Fruit fly (Drosophila melanogaster) whole organism, embryonic: Measurements from ENCODE around the gene CG5521.

ENCODE experiments used
- Awh ChIP-seq: fragments of 200-800 bp; sonication (Bioruptor generic); IDR thresholded peaks from 2 replicates; pipeline ENCODE4, ENCODE4 v1.3.6; 2022; ENCODE audit warnings: missing biosample characterization, missing genetic modification characterization
- CG10274 ChIP-seq: fragments of 200-800 bp; sonication (Bioruptor generic); optimal IDR thresholded peaks from 3 replicates; lab custom pipeline; 2017; ENCODE audit warnings: missing biosample characterization, mild to moderate bottlenecking, missing genetic modification characterization
- CG11085 ChIP-seq: fragments of 200-800 bp; sonication (Bioruptor generic); IDR thresholded peaks from 2 replicates; pipeline ENCODE4 v1.3.6; 2022; ENCODE audit warnings: missing biosample characterization, missing genetic modification characterization
- CG11398 ChIP-seq: fragments of 200-800 bp; sonication (Bioruptor generic); optimal IDR thresholded peaks from 2 replicates; lab custom pipeline; 2016; ENCODE audit warnings: missing biosample characterization, missing genetic modification characterization
- CG11456 ChIP-seq: fragments of 200-800 bp; sonication (Bioruptor generic); IDR thresholded peaks from 3 replicates; pipeline ENCODE4 v1.3.6; 2022; ENCODE audit warnings: missing biosample characterization, missing genetic modification characterization
- CG12104 ChIP-seq: fragments of 200-800 bp; sonication (Bioruptor generic); optimal IDR thresholded peaks from 3 replicates; lab custom pipeline; 2016; ENCODE audit warnings: missing biosample characterization, missing genetic modification characterization
- CG12659 ChIP-seq: fragments of 200-800 bp; sonication (Bioruptor generic); optimal IDR thresholded peaks from 3 replicates; lab custom pipeline; 2017; ENCODE audit warnings: mild to moderate bottlenecking, missing biosample characterization, missing genetic modification reagents, missing genetic modification characterization
- CG14014 ChIP-seq: fragments of 200-800 bp; sonication (Bioruptor generic); IDR thresholded peaks from 2 replicates; pipeline ENCODE4 v1.3.6; 2022; ENCODE audit warnings: missing biosample characterization, missing genetic modification characterization
- CG14710 ChIP-seq: fragments of 200-800 bp; sonication (Bioruptor generic); optimal IDR thresholded peaks from 3 replicates; lab custom pipeline; 2019; ENCODE audit warnings: missing biosample characterization, mild to moderate bottlenecking, missing genetic modification characterization, moderate library complexity
- CG16813 ChIP-seq: fragments of 200-800 bp; sonication (Bioruptor generic); IDR thresholded peaks from 3 replicates; pipeline ENCODE4 v1.3.6; 2022; ENCODE audit warnings: missing biosample characterization, missing genetic modification characterization; ENCODE audit not compliant: partially characterized antibody
- CG18599 ChIP-seq: fragments of 200-800 bp; sonication (Bioruptor generic); optimal IDR thresholded peaks from 3 replicates; lab custom pipeline; 2017; ENCODE audit warnings: missing biosample characterization, missing genetic modification characterization, mild to moderate bottlenecking, moderate library complexity, missing genetic modification reagents
- CG2120 ChIP-seq: fragments of 200-800 bp; sonication (Bioruptor generic); optimal IDR thresholded peaks from 3 replicates; lab custom pipeline; 2016; ENCODE audit warnings: missing biosample characterization, missing genetic modification characterization
- CG30020 ChIP-seq: fragments of 200-800 bp; optimal IDR thresholded peaks from 2 replicates; lab custom pipeline; 2019; ENCODE audit warnings: missing biosample characterization, mild to moderate bottlenecking, missing genetic modification characterization, moderate library complexity
- CG31441 ChIP-seq: fragments of 200-800 bp; sonication (Bioruptor generic); IDR thresholded peaks from 2 replicates; pipeline ENCODE4 v1.3.6; 2022; ENCODE audit warnings: missing biosample characterization, missing genetic modification characterization
- CG32532 ChIP-seq: fragments of 200-800 bp; sonication (Bioruptor generic); IDR thresholded peaks from 2 replicates; pipeline ENCODE4 v1.3.6; 2022; ENCODE audit warnings: missing biosample characterization, missing genetic modification characterization
- CG4282 ChIP-seq: fragments of 200-800 bp; sonication (Bioruptor generic); optimal IDR thresholded peaks from 2 replicates; lab custom pipeline; 2016; ENCODE audit warnings: missing biosample characterization, missing genetic modification characterization
- CG4424 ChIP-seq: fragments of 200-800 bp; sonication (Bioruptor generic); optimal IDR thresholded peaks from 3 replicates; lab custom pipeline; 2016; ENCODE audit warnings: missing biosample characterization, missing genetic modification characterization
- CG6175 ChIP-seq: fragments of 200-800 bp; sonication (Bioruptor generic); IDR thresholded peaks from 3 replicates; pipeline ENCODE4 v1.3.6; 2022; ENCODE audit warnings: missing biosample characterization, missing genetic modification characterization
- CG9727 ChIP-seq: fragments of 200-800 bp; sonication (Bioruptor generic); optimal IDR thresholded peaks from 3 replicates; lab custom pipeline; 2017; ENCODE audit warnings: missing biosample characterization, mild to moderate bottlenecking, missing genetic modification characterization
- CG9817 ChIP-seq: fragments of 200-800 bp; sonication (Bioruptor generic); optimal IDR thresholded peaks from 2 replicates; lab custom pipeline; 2018; ENCODE audit warnings: missing biosample characterization, mild to moderate bottlenecking, missing genetic modification characterization, moderate library complexity
- CG9932 ChIP-seq: fragments of 200-800 bp; sonication (Bioruptor generic); IDR thresholded peaks from 2 replicates; pipeline ENCODE4 v1.3.6; 2022; ENCODE audit warnings: missing biosample characterization, missing genetic modification characterization
- CTCF ChIP-seq: fragments of 200-800 bp; sonication (Bioruptor generic); optimal IDR thresholded peaks from 2 replicates; lab custom pipeline; 2017; ENCODE audit warnings: missing biosample characterization, mild to moderate bottlenecking, missing genetic modification characterization, moderate library complexity
- CoRest ChIP-seq: fragments of 200-800 bp; sonication (Bioruptor generic); optimal IDR thresholded peaks from 3 replicates; lab custom pipeline; 2018; ENCODE audit warnings: missing biosample characterization, mild to moderate bottlenecking, missing genetic modification characterization, moderate library complexity
- D19A ChIP-seq: fragments of 200-800 bp; optimal IDR thresholded peaks from 3 replicates; lab custom pipeline; 2019; ENCODE audit warnings: missing biosample characterization, mild to moderate bottlenecking, missing genetic modification characterization, moderate library complexity
- Dek ChIP-seq: fragments of 200-800 bp; sonication (Bioruptor generic); optimal IDR thresholded peaks from 3 replicates; lab custom pipeline; 2019; ENCODE audit warnings: missing biosample characterization, mild to moderate bottlenecking, missing genetic modification characterization, moderate library complexity
- Dip3 ChIP-seq: fragments of 200-800 bp; sonication (Bioruptor generic); optimal IDR thresholded peaks from 3 replicates; lab custom pipeline; 2016; ENCODE audit warnings: missing biosample characterization, missing genetic modification characterization
- Dref ChIP-seq: fragments of 200-800 bp; sonication (Bioruptor generic); IDR thresholded peaks from 2 replicates; pipeline ENCODE4 v1.3.6; 2022; ENCODE audit warnings: missing biosample characterization, missing genetic modification characterization
- Fer1 ChIP-seq: fragments of 200-800 bp; sonication (Bioruptor generic); optimal IDR thresholded peaks from 2 replicates; lab custom pipeline; 2017; ENCODE audit warnings: missing biosample characterization, mild to moderate bottlenecking, missing genetic modification characterization
- Meics ChIP-seq: fragments of 200-800 bp; sonication (Bioruptor generic); optimal IDR thresholded peaks from 2 replicates; lab custom pipeline; 2017; ENCODE audit warnings: missing biosample characterization, mild to moderate bottlenecking, missing genetic modification characterization
- Mes4 ChIP-seq: fragments of 200-800 bp; sonication (Bioruptor generic); optimal IDR thresholded peaks from 2 replicates; lab custom pipeline; 2016; ENCODE audit warnings: missing biosample characterization, missing genetic modification characterization
- Myb ChIP-seq: fragments of 200-800 bp; sonication (Bioruptor generic); optimal IDR thresholded peaks from 2 replicates; lab custom pipeline; 2016; ENCODE audit warnings: missing biosample characterization, missing genetic modification characterization
- NFAT ChIP-seq: fragments of 200-800 bp; sonication (Bioruptor generic); IDR thresholded peaks from 2 replicates; pipeline ENCODE4 v1.3.6; 2022; ENCODE audit warnings: missing biosample characterization, missing genetic modification characterization
- PHDP ChIP-seq: fragments of 200-800 bp; sonication (Bioruptor generic); optimal IDR thresholded peaks from 3 replicates; lab custom pipeline; 2018; ENCODE audit warnings: missing biosample characterization, mild to moderate bottlenecking, missing genetic modification characterization, moderate library complexity
- Poxn ChIP-seq: fragments of 200-800 bp; sonication (Bioruptor generic); IDR thresholded peaks from 2 replicates; pipeline ENCODE4 v1.3.6; 2022; ENCODE audit warnings: missing biosample characterization, missing genetic modification characterization
- Rfx ChIP-seq: fragments of 200-800 bp; sonication (Bioruptor generic); IDR thresholded peaks from 2 replicates; pipeline ENCODE4 v1.3.6; 2022; ENCODE audit warnings: missing biosample characterization, missing genetic modification characterization
- Sox102F ChIP-seq: fragments of 200-800 bp; sonication (Bioruptor generic); optimal IDR thresholded peaks from 2 replicates; lab custom pipeline; 2018; ENCODE audit warnings: missing biosample characterization, mild to moderate bottlenecking, missing genetic modification characterization, moderate library complexity
- al ChIP-seq: fragments of 200-800 bp; sonication (Bioruptor generic); IDR thresholded peaks from 2 replicates; pipeline ENCODE4 v1.3.6; 2022; ENCODE audit warnings: missing biosample characterization, missing genetic modification characterization
- btn ChIP-seq: fragments of 200-800 bp; sonication (Bioruptor generic); optimal IDR thresholded peaks from 2 replicates; lab custom pipeline; 2016; ENCODE audit warnings: missing biosample characterization, missing genetic modification characterization
- chm ChIP-seq: fragments of 200-800 bp; sonication (Bioruptor generic); IDR thresholded peaks from 2 replicates; pipeline ENCODE4 v1.3.6; 2022; ENCODE audit warnings: missing biosample characterization, missing genetic modification characterization
- esg ChIP-seq: fragments of 200-800 bp; sonication (Bioruptor generic); conservative IDR thresholded peaks from 2 replicates; pipeline ENCODE4 v1.3.6; 2022; ENCODE audit warnings: missing biosample characterization, missing genetic modification characterization
- ken ChIP-seq: fragments of 200-800 bp; sonication (Bioruptor generic); IDR thresholded peaks from 3 replicates; pipeline ENCODE4 v1.3.6; 2022; ENCODE audit warnings: missing biosample characterization, missing genetic modification characterization
- mam ChIP-seq: fragments of 200-800 bp; sonication (Bioruptor generic); optimal IDR thresholded peaks from 3 replicates; lab custom pipeline; 2016; ENCODE audit warnings: missing biosample characterization, missing genetic modification characterization
- pan ChIP-seq, 4 experiments: fragments of >200 bp in 3 of 4; fragments of 200-800 bp in 1 of 4; sonication (Bioruptor generic) in 1 of 4; optimal IDR thresholded peaks in 3 of 4; IDR thresholded peaks in 1 of 4; 2 replicates each; pipeline versions ENCODE4 v1.3.6 to Lab custom; 2017 to 2022; ENCODE audit warnings: missing biosample characterization in 2 of 4, missing genetic modification characterization in 2 of 4, mixed read lengths in 1 of 4
- pita ChIP-seq: fragments of 200-800 bp; sonication (Bioruptor generic); optimal IDR thresholded peaks from 2 replicates; lab custom pipeline; 2017; ENCODE audit warnings: missing biosample characterization, mild to moderate bottlenecking, missing genetic modification characterization
- psq ChIP-seq: fragments of 200-800 bp; sonication (Bioruptor generic); optimal IDR thresholded peaks from 2 replicates; lab custom pipeline; 2017; ENCODE audit warnings: missing biosample characterization, missing genetic modification characterization
- row ChIP-seq: fragments of 200-800 bp; sonication (Bioruptor generic); IDR thresholded peaks from 3 replicates; pipeline ENCODE4 v1.3.6; 2022; ENCODE audit warnings: missing biosample characterization, missing genetic modification characterization
- sisA ChIP-seq: fragments of 200-800 bp; sonication (Bioruptor generic); IDR thresholded peaks from 2 replicates; pipeline ENCODE4 v1.3.6; 2022; ENCODE audit warnings: missing biosample characterization, missing genetic modification characterization
- slou ChIP-seq: fragments of 200-800 bp; sonication (Bioruptor generic); optimal IDR thresholded peaks from 3 replicates; lab custom pipeline; 2016; ENCODE audit warnings: missing biosample characterization, missing genetic modification characterization
- wor ChIP-seq: fragments of 200-800 bp; sonication (Bioruptor generic); IDR thresholded peaks from 2 replicates; pipeline ENCODE4 v1.3.6; 2022; ENCODE audit warnings: missing biosample characterization, missing genetic modification characterization
- zfh1 ChIP-seq: fragments of 200-800 bp; sonication (Bioruptor generic); IDR thresholded peaks from 3 replicates; pipeline ENCODE4 v1.3.6; 2022; ENCODE audit warnings: missing biosample characterization, missing genetic modification characterization

The CG5521 gene

DNA sequence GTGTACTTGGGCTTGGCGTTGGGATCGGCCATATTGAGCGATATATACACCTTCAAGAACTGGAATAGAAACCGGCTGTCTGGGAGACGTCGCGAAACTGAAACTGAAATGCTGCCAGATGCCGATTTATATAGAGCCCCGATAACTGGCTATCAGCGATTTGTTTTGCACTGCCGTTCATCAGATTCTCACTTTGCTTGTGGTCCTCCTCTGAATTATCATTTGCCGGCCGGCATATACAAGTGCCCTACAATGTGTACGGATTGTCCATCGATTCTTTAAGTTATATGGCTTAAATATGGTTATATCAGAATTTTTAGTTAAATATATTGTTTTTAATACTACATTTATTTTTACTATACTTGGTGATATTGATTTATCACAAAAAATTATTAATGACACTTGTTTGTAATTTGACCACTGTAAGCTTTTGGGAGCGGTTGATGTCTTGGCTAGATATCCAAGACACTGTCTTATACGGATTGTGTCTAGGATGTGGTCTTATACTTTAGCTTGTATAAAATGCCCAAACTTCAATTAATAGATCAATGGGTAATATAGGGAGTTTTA, 21.8 kb downstream of the CG5521 start, which contains the start of gene CG31075 (continued):
- TF ChIP-seq Sox102F (peak; percentile 14), Awh (GFP tag; lab: Robert Waterston, UW) (peak; percentile 50; the same call in 1 of the 2 replicates), CG9727 (GFP tag; lab: Kevin White, UChicago) (peak; percentile 41), CG18599 (GFP tag; lab: Kevin White, UChicago) (peak; percentile 87), al (GFP tag; lab: Robert Waterston, UW) (0 out of 2 replicates have a peak, but pooled peaks have one; percentile 35), row (GFP tag; lab: Robert Waterston, UW) (peak; percentile 79), psq (GFP tag; lab: Kevin White, UChicago) (no peak), pita (GFP tag; lab: Kevin White, UChicago) (peak; percentile 33), Dref (GFP tag; lab: Robert Waterston, UW) (no peak), Mes4 (no peak), mam (GFP tag; lab: Kevin White, UChicago) (peak; percentile 32), CG6175 (GFP tag; lab: Robert Waterston, UW) (no peak), wor (GFP tag; lab: Robert Waterston, UW) (0 out of 2 replicates have a peak, but pooled peaks have one; percentile 29), Dek (tag; lab: Kevin White, UChicago) (peak; percentile 72), esg (GFP tag; lab: Robert Waterston, UW) (peak; percentile 29; the same call in 1 of the 2 replicates), CG11085 (GFP tag; lab: Robert Waterston, UW) (0 out of 2 replicates have a peak, but pooled peaks have one; percentile 16), CTCF (GFP tag; lab: Kevin White, UChicago) (peak; percentile 61), chm (GFP tag; lab: Robert Waterston, UW) (no peak; the same call in 1 of the 2 replicates), pan (optimal IDR thresholded peaks at IDR 0.05; lab: Kevin White, UChicago) (no peak), pan (GFP tag; optimal IDR thresholded peaks at IDR 0.05 in 1 of 2, IDR thresholded peaks at IDR 0.05 in 1 of 2) (peak in 1 of 2 experiments; percentile 62), CoRest (tag; lab: Kevin White, UChicago) (peak; percentile 49), CG31441 (GFP tag; lab: Robert Waterston, UW) (0 out of 2 replicates have a peak, but pooled peaks have one; percentile 11), CG32532 (peak; percentile 83), CG9817 (peak; percentile 48), CG11398 (GFP tag; lab: Kevin White, UChicago) (no peak), sisA (no peak), ken (GFP tag; lab: Robert Waterston, UW) (0 out of 3 replicates have a peak, but pooled peaks have one; percentile 41), CG9932 (GFP tag; lab: Robert Waterston, UW) (peak; percentile 86), CG30020 (tag; lab: Kevin White, UChicago) (no peak), CG11456 (0 out of 3 replicates have a peak, but pooled peaks have one; percentile 23), PHDP (peak; percentile 40), CG12659 (GFP tag; lab: Kevin White, UChicago) (peak; percentile 17), NFAT (GFP tag; lab: Robert Waterston, UW) (peak; percentile 39; the same call in 1 of the 2 replicates), Meics (GFP tag; lab: Kevin White, UChicago) (peak; percentile 61), btn (no peak), Fer1 (GFP tag; lab: Kevin White, UChicago) (peak; percentile 75), CG14710 (tag; lab: Kevin White, UChicago) (no peak), Dip3 (GFP tag; lab: Kevin White, UChicago) (peak; percentile 23), CG10274 (peak; percentile 97), CG14014 (GFP tag; lab: Robert Waterston, UW) (peak; percentile 55; the same call in 1 of the 2 replicates), CG16813 (no peak), CG4282 (GFP tag; lab: Kevin White, UChicago) (no peak), Myb (GFP tag; lab: Kevin White, UChicago) (no peak), CG4424 (GFP tag; lab: Kevin White, UChicago) (peak; percentile 28), slou (GFP tag; lab: Kevin White, UChicago) (peak; percentile 16), CG12104 (GFP tag; lab: Kevin White, UChicago) (peak; percentile 34), CG2120 (GFP tag; lab: Kevin White, UChicago) (peak; percentile 65), zfh1 (GFP tag; lab: Robert Waterston, UW) (peak; percentile 11; the same call in 1 of the 3 replicates), D19A (tag; lab: Kevin White, UChicago) (peak; percentile 44), Rfx (GFP tag; lab: Robert Waterston, UW) (peak; percentile 83), Poxn (GFP tag; lab: Robert Waterston, UW) (peak; percentile 62)
